Worm (Caenorhabditis elegans): ENCODE data around the gene C14A4.8.

Gene C14A4.8

DNA sequence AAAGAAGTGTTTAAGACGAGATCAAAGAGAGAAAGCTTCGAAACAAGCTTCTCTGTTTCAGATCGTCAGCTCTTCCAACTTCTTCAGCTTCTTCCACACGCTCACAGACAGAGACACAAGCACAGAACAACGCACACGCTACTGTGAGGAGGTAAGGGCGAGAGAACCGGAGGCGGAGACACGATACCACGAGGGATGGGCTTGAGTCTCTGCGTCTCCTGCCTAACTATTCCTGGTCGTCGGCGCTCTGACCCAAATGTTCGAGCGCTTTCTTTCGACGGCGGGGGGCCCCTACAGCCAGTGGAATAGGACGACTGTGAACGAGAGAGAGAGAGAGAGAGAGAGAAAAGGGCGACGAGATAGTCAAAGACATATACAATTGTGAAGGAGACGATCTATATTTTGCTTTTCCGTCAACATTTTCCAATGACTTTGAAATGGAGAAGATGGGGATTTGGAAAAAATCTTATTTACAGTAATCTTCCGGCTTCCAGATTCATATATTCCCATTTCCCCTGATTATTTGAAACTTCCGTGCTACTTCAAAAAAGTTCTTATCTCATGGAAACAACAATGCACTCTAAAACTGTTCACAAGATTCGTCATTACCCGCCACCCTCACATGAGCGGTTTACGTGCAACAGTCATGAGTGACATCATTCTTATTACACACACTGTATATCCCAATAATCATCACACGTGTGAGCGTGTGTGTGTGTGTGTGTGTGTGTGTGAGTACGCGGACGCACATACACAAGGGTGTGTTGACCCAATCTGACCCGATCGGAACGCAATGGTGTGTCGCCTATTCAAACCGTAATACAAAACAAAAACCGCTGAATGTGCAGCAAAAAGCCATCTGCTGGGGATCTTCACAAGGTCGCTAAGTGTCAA, 48.9 kb downstream of the C14A4.8 start:
- TF ChIP-seq sea-2 (GFP tag; optimal IDR thresholded peaks at IDR 0.05), result peak; percentile 34
- peak; percentile 63 for TF ChIP-seq lin-15B (tag; optimal IDR thresholded peaks at IDR 0.05)
- no peak for TF ChIP-seq unc-39 (tag; optimal IDR thresholded peaks at IDR 0.05)
- TF ChIP-seq ama-1 (optimal IDR thresholded peaks at IDR 0.05), result peak; percentile 99
- no peak for TF ChIP-seq ceh-9 (tag; optimal IDR thresholded peaks at IDR 0.05)
- peak; percentile 78 for TF ChIP-seq hmg-11 (tag; optimal IDR thresholded peaks at IDR 0.05)
- no peak for TF ChIP-seq fkh-2 (tag; optimal IDR thresholded peaks at IDR 0.05)
- TF ChIP-seq fkh-10 (GFP tag; optimal IDR thresholded peaks at IDR 0.05), result peak; percentile 93
- TF ChIP-seq snpc-4 (tag; optimal IDR thresholded peaks at IDR 0.05), result peak; percentile 74
- no peak for TF ChIP-seq mml-1 (tag; optimal IDR thresholded peaks at IDR 0.05)
- peak; percentile 72 for TF ChIP-seq jun-1 (tag; optimal IDR thresholded peaks at IDR 0.05)
- TF ChIP-seq elt-1 (tag; optimal IDR thresholded peaks at IDR 0.05), result peak; percentile 32
- peak; percentile 37 for TF ChIP-seq tbx-2 (tag; optimal IDR thresholded peaks at IDR 0.05)
- TF ChIP-seq ceh-28 (tag; optimal IDR thresholded peaks at IDR 0.05), result peak; percentile 68
- TF ChIP-seq ceh-16 (tag; optimal IDR thresholded peaks at IDR 0.05), result no peak
- peak; percentile 48 for TF ChIP-seq fos-1 (tag; optimal IDR thresholded peaks at IDR 0.05)
- TF ChIP-seq lin-39 (tag; optimal IDR thresholded peaks at IDR 0.05), result peak; percentile 88
- TF ChIP-seq R02D3.7 (tag; optimal IDR thresholded peaks at IDR 0.05), result peak; percentile 62
- no peak for TF ChIP-seq ztf-4 (tag; optimal IDR thresholded peaks at IDR 0.05)
- TF ChIP-seq unc-62 (GFP tag; optimal IDR thresholded peaks at IDR 0.05), result peak; percentile 61
- peak; percentile 63 for TF ChIP-seq pqm-1 (tag; optimal IDR thresholded peaks at IDR 0.05)
- no peak for TF ChIP-seq ZK546.5 (tag; optimal IDR thresholded peaks at IDR 0.05)
- peak; percentile 64 for TF ChIP-seq egl-27 (tag; optimal IDR thresholded peaks at IDR 0.05)
- TF ChIP-seq ztf-11 (tag; optimal IDR thresholded peaks at IDR 0.05), result no peak
- TF ChIP-seq nhr-76 (tag; optimal IDR thresholded peaks at IDR 0.05), result no peak
- peak; percentile 44 for TF ChIP-seq egl-5 (tag; optimal IDR thresholded peaks at IDR 0.05)
- no peak for TF ChIP-seq eor-1 (tag; optimal IDR thresholded peaks at IDR 0.05)
- no peak for TF ChIP-seq nhr-237 (tag; optimal IDR thresholded peaks at IDR 0.05)
- TF ChIP-seq nhr-11 (tag; optimal IDR thresholded peaks at IDR 0.05), result peak; percentile 84
- no peak for TF ChIP-seq daf-12 (tag; optimal IDR thresholded peaks at IDR 0.05)
- TF ChIP-seq nhr-67 (tag; optimal IDR thresholded peaks at IDR 0.05), result no peak
- peak; percentile 90 for TF ChIP-seq nfya-1 (tag; optimal IDR thresholded peaks at IDR 0.05; ENCODE audit: insufficient read depth)
- TF ChIP-seq nhr-25 (tag; optimal IDR thresholded peaks at IDR 0.05), result peak; percentile 84
- TF ChIP-seq nhr-77 (tag; optimal IDR thresholded peaks at IDR 0.05), result no peak
- peak; percentile 78 for TF ChIP-seq nhr-23 (tag; optimal IDR thresholded peaks at IDR 0.05)
- peak; percentile 80 for TF ChIP-seq nhr-43 (tag; optimal IDR thresholded peaks at IDR 0.05; ENCODE audit: poor library complexity, severe bottlenecking)
- no peak for TF ChIP-seq nhr-28 (tag; optimal IDR thresholded peaks at IDR 0.05)
- peak; percentile 46 for TF ChIP-seq skn-1 (tag; optimal IDR thresholded peaks at IDR 0.05)
- TF ChIP-seq mdl-1 (tag; optimal IDR thresholded peaks at IDR 0.05), result peak; percentile 89
- peak; percentile 60 for TF ChIP-seq lsy-12 (tag; optimal IDR thresholded peaks at IDR 0.05)
- TF ChIP-seq elt-2 (tag; optimal IDR thresholded peaks at IDR 0.05), result peak; percentile 62
- TF ChIP-seq pha-4 (tag; optimal IDR thresholded peaks at IDR 0.05), result peak; percentile 90
